Fruit fly (Drosophila melanogaster): ENCODE results near the gene LysE.

The LysE gene

dm6 chr3L:1247627-1248295, 35.1 kb downstream of the LysE start, which contains the start of the genes Psf1 and Sac1 (continued):
- TF ChIP-seq CrebB (tag; optimal IDR thresholded peaks at IDR 0.05) (no peak), pfk (GFP tag; optimal IDR thresholded peaks at IDR 0.05) (no peak), CG4424 (GFP tag; optimal IDR thresholded peaks at IDR 0.05) (peak; percentile 44), Drgx (GFP tag; IDR thresholded peaks at IDR 0.05) (no peak), Rx (GFP tag; IDR thresholded peaks at IDR 0.05) (no peak), CG12769 (tag; optimal IDR thresholded peaks at IDR 0.05) (no peak), disco-r (GFP tag; optimal IDR thresholded peaks at IDR 0.05) (no peak), Scr (GFP tag; IDR thresholded peaks at IDR 0.05; ENCODE audit: partially characterized antibody) (peak; percentile 95), az2 (GFP tag; optimal IDR thresholded peaks at IDR 0.05) (no peak)

DNA sequence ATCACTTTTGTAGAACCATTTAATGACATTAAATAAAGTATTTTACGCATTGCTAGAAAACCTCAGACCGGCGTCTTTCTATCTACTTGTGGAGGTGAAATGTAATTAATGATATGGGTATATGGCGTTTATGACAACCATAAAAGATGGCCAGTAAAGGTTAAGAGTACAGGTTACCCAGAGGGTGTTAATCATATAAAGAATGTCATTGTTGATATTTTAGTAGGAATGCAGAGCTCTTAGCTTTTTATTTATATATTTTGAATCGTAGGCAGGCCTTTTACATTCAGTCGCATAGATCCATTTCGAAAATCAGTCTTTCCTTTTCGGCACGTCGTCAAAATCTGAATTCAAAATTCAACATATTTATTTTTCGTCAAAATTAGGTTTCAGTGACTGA, 37.8 kb downstream of the LysE start, which contains the start of gene Bfc:
Bfc (plus strand) TSS at position 301 of the 400 bp plus-strand sequence.
- no peak for TF ChIP-seq pita (GFP tag; optimal IDR thresholded peaks at IDR 0.05)

- TF ChIP-seq CG14014 (GFP tag; IDR thresholded peaks at IDR 0.05) (no peak), Fer3 (tag; optimal IDR thresholded peaks at IDR 0.05) (no peak), Ravus (GFP tag; IDR thresholded peaks at IDR 0.05) (no peak), CG4854 (GFP tag; optimal IDR thresholded peaks at IDR 0.05) (no peak), CG8924 (tag; optimal IDR thresholded peaks at IDR 0.05) (no peak), dm (GFP tag; optimal IDR thresholded peaks at IDR 0.05) (no peak), gro (GFP tag; optimal IDR thresholded peaks at IDR 0.05) (no peak), en (GFP tag; optimal IDR thresholded peaks at IDR 0.05) (no peak), Taf1 (GFP tag; IDR thresholded peaks at IDR 0.05) (no peak), CG13894 (tag; optimal IDR thresholded peaks at IDR 0.05) (no peak)
Measured at dm6 chr3L:1251712-1252111, 39.1 kb downstream of the LysE start, which contains the start of the genes CG9130 and CG9133. Gene CG9130, plus strand, starts transcription at chr3L:1252012. Gene CG9133, plus strand, starts transcription at chr3L:1252012.

DNA sequence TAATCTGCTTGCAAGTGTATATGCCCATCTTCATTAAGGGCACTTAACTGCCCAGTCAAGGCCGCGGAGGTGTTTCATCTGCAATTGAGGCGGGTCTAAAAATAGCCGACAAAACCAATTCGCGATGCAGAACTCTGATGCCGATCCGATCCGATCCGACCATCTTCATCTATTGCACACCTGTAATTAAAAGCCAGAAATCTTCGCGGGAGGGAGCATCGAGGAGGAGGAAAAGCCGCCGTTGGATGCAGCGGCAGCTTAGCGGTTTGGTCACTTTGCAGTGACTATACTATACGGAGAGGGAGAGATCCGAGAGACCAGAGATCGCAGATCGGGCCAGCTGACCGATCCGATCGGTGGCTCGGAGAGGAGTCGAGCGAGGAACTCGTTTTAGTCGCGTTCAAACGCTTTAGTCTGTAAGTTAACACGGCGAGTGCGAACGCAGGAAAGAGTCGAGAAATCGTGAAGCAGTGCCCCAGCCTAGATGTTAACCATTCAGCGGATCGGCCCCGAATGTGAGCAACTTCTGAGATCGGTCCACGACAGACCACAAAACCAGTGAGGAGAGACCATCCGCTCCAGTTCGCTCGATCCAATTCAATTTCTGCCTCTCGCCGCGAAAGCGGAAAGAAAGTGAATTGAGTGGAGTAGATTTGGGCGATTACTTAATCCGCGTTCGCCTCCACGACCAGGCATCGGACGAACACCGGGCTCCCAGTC, 43.6 kb downstream of the LysE start, which contains the start of gene tfc:
tfc (plus strand) TSS at position 389 of the 720 bp plus-strand sequence.
- TF ChIP-seq CG10543 (GFP tag; optimal IDR thresholded peaks at IDR 0.05) (peak; percentile 4), Deaf1 (tag; optimal IDR thresholded peaks at IDR 0.05) (peak; percentile 90), CG2889 (GFP tag; IDR thresholded peaks at IDR 0.05) (no peak), CG9876 (GFP tag; optimal IDR thresholded peaks at IDR 0.05) (no peak), CG7556 (GFP tag; optimal IDR thresholded peaks at IDR 0.05) (no peak), Blimp-1 (GFP tag; optimal IDR thresholded peaks at IDR 0.05) (peak; percentile 89), Eip74EF (GFP tag; optimal IDR thresholded peaks at IDR 0.05) (peak in 1 of 2 experiments; percentile 14), chinmo (GFP tag; IDR thresholded peaks at IDR 0.05; ENCODE audit: partially characterized antibody) (peak; percentile 86; the same call in 2 of the 4 replicates), aop (GFP tag; IDR thresholded peaks at IDR 0.05) (no peak), Drgx (GFP tag; IDR thresholded peaks at IDR 0.05) (0 out of 2 replicates have a peak, but pooled peaks have one; percentile 33), Spps (tag; optimal IDR thresholded peaks at IDR 0.05) (no peak), nerfin-1 (tag; optimal IDR thresholded peaks at IDR 0.05) (no peak), sisA (GFP tag; IDR thresholded peaks at IDR 0.05) (no peak), CG13296 (GFP tag; optimal IDR thresholded peaks at IDR 0.05) (no peak), nom (GFP tag; optimal IDR thresholded peaks at IDR 0.05) (peak; percentile 55), CG13287 (GFP tag; IDR thresholded peaks at IDR 0.05; ENCODE audit: partially characterized antibody) (0 out of 2 replicates have a peak, but pooled peaks have one; percentile 20), Med (GFP tag) (peak; percentile 42), Hr51 (GFP tag; optimal IDR thresholded peaks at IDR 0.05) (no peak), bowl (GFP tag; IDR thresholded peaks at IDR 0.05) (no peak), CG9609 (GFP tag; optimal IDR thresholded peaks at IDR 0.05) (no peak), CG5180 (GFP tag; optimal IDR thresholded peaks at IDR 0.05) (peak; percentile 83), sd (tag; optimal IDR thresholded peaks at IDR 0.05) (no peak), sens (GFP tag) (peak; percentile 18), CG10147 (GFP tag; optimal IDR thresholded peaks at IDR 0.05) (no peak)
